Worm (Caenorhabditis elegans) whole organism, early embryonic: ENCODE data around the gene kcnl-4.

Experiments used
- B0310.2 ChIP-seq: sonication (generic microtip); optimal IDR thresholded peaks from 2 replicates; lab custom pipeline; 2016; ENCODE audit warnings: mild to moderate bottlenecking, missing genetic modification characterization, missing compliant biosample characterization
- F13C5.2 ChIP-seq: sonication (generic microtip); optimal IDR thresholded peaks from 2 replicates; lab custom pipeline; 2017; ENCODE audit warnings: mild to moderate bottlenecking, missing genetic modification characterization, inconsistent platforms, missing compliant biosample characterization
- aly-1 ChIP-seq: sonication (generic microtip); optimal IDR thresholded peaks from 2 replicates; lab custom pipeline; 2016; ENCODE audit warnings: missing genetic modification characterization, missing compliant biosample characterization
- ama-1 ChIP-seq: fragments of 150-350 bp; optimal IDR thresholded peaks from 2 replicates; lab custom pipeline; 2014
- ceh-13 ChIP-seq: fragments of 200-800 bp; sonication (Bioruptor generic); optimal IDR thresholded peaks from 2 replicates; lab custom pipeline; 2018; ENCODE audit warnings: mild to moderate bottlenecking, missing genetic modification characterization, missing compliant biosample characterization
- ceh-36 ChIP-seq: sonication (generic microtip); optimal IDR thresholded peaks from 2 replicates; lab custom pipeline; 2016; ENCODE audit warnings: missing genetic modification characterization, inconsistent platforms, missing compliant biosample characterization
- ets-7 ChIP-seq: sonication (generic microtip); optimal IDR thresholded peaks from 2 replicates; lab custom pipeline; 2016; ENCODE audit warnings: missing genotype, missing genetic modification characterization, missing compliant biosample characterization
- flt-1 ChIP-seq: fragments of 200-800 bp; sonication (Bioruptor generic); IDR thresholded peaks from 2 replicates; pipeline ENCODE4 v1.3.6; 2022; ENCODE audit warnings: missing genetic modification characterization, missing compliant biosample characterization
- hmbx-1 ChIP-seq: sonication (generic microtip); optimal IDR thresholded peaks from 2 replicates; lab custom pipeline; 2016; ENCODE audit warnings: mild to moderate bottlenecking, missing genetic modification characterization, missing compliant biosample characterization
- hmg-4 ChIP-seq: fragments of 200-800 bp; sonication (Bioruptor generic); optimal IDR thresholded peaks from 2 replicates; lab custom pipeline; 2018; ENCODE audit warnings: mild to moderate bottlenecking, missing genetic modification characterization, missing compliant biosample characterization
- hnd-1 ChIP-seq: sonication (generic microtip); optimal IDR thresholded peaks from 2 replicates; lab custom pipeline; 2016; ENCODE audit warnings: missing genetic modification characterization, missing compliant biosample characterization
- pes-1 ChIP-seq: fragments of 200-800 bp; sonication (Bioruptor generic); IDR thresholded peaks from 2 replicates; pipeline ENCODE4 v1.3.6; 2022; ENCODE audit warnings: missing genetic modification reagents, missing genetic modification characterization, missing compliant biosample characterization
- scrt-1 ChIP-seq: fragments of 200-800 bp; sonication (Bioruptor generic); IDR thresholded peaks from 2 replicates; pipeline ENCODE4 v1.3.6; 2022; ENCODE audit warnings: missing genetic modification characterization, missing compliant biosample characterization
- sea-1 ChIP-seq: fragments of 200-800 bp; sonication (Bioruptor generic); conservative IDR thresholded peaks from 2 replicates; pipeline ENCODE4 v1.3.6; 2022; ENCODE audit warnings: missing genetic modification characterization, missing compliant biosample characterization
- tbx-11 ChIP-seq: fragments of 200-800 bp; sonication (Bioruptor generic); IDR thresholded peaks from 2 replicates; pipeline ENCODE4 v1.3.6; 2022; ENCODE audit warnings: missing genetic modification characterization, missing compliant biosample characterization
- tbx-37 ChIP-seq: fragments of 200-800 bp; sonication (Bioruptor generic); conservative IDR thresholded peaks from 2 replicates; pipeline ENCODE4 v1.3.6; 2022; ENCODE audit warnings: missing genetic modification reagents, missing genetic modification characterization, missing compliant biosample characterization
- tra-4 ChIP-seq: sonication (generic microtip); optimal IDR thresholded peaks from 2 replicates; lab custom pipeline; 2017; ENCODE audit warnings: missing genetic modification characterization, missing compliant biosample characterization

The kcnl-4 gene

DNA sequence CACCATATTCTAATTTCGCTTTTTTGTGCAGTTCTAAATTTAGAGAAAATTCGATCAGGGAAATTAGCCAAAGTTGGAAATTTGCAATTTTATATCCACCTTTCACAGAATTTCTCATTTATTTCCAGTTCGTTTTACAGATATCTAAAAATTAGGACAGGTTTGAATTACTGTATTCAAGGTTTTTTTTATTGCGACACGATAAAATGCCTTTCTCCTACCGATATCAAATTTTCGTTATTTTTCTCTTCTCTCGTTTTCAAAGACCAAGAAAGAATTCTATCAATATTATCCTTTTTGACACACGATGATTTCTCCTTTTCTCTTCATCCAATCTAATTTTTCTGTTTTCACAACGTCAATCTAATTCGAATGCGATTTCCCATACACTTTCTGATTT is 15.7 kb downstream of the kcnl-4 start, which contains the start of gene C53A5.13:
TSS of gene C53A5.13 (plus strand) at position 301 of the 400 bp plus-strand sequence.
- TF ChIP-seq scrt-1 (no peak), ets-7 (tag; lab: Kevin White, UChicago) (no peak), ceh-13 (GFP tag; lab: Kevin White, UChicago) (no peak), hmbx-1 (no peak), pes-1 (GFP tag; lab: Robert Waterston, UW) (no peak), ceh-36 (tag; lab: Kevin White, UChicago) (no peak), B0310.2 (tag; lab: Kevin White, UChicago) (no peak), aly-1 (tag; lab: Kevin White, UChicago) (no peak), hmg-4 (GFP tag; lab: Kevin White, UChicago) (no peak), F13C5.2 (no peak), ama-1 (lab: Kevin White, UChicago) (no peak)

DNA sequence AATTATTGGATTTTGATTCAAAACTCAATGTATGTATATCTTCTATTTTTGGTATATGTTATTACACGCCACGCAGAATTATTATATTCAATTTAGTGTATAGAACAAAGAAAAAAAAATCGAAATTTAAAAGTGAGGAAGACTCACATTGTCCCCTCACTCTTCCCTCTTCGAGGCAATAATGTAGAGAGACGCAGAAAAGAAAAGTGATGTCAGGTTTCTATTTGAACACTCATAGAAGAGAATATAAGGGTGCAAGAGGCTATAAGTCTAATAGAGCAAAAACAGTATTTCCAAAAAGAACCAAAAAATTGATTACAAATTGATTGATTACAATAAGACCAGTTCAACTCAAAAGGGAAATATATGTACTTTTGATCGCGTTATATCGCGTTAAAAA is 17.6 kb downstream of the kcnl-4 start:
- no peak for TF ChIP-seq hmg-4 (GFP tag; lab: Kevin White, UChicago)
- no peak for TF ChIP-seq tbx-11 (GFP tag; lab: Robert Waterston, UW)
- no peak for TF ChIP-seq tra-4 (tag; lab: Kevin White, UChicago)
- TF ChIP-seq scrt-1, result no peak
- TF ChIP-seq ama-1 (lab: Kevin White, UChicago), result no peak
- TF ChIP-seq tbx-37 (GFP tag; lab: Robert Waterston, UW), result no peak
- no peak for TF ChIP-seq ceh-36 (tag; lab: Kevin White, UChicago)
- TF ChIP-seq ets-7 (tag; lab: Kevin White, UChicago), result no peak
- no peak for TF ChIP-seq hnd-1 (tag; lab: Kevin White, UChicago)
- no peak for TF ChIP-seq flt-1 (GFP tag; lab: Robert Waterston, UW)
- TF ChIP-seq hmbx-1, result no peak
- TF ChIP-seq B0310.2 (tag; lab: Kevin White, UChicago), result no peak
- TF ChIP-seq sea-1 (GFP tag; lab: Robert Waterston, UW), result no peak
- no peak for TF ChIP-seq aly-1 (tag; lab: Kevin White, UChicago)
- TF ChIP-seq F13C5.2, result no peak
- no peak for TF ChIP-seq pes-1 (GFP tag; lab: Robert Waterston, UW)
- TF ChIP-seq ceh-13 (GFP tag; lab: Kevin White, UChicago), result no peak

DNA sequence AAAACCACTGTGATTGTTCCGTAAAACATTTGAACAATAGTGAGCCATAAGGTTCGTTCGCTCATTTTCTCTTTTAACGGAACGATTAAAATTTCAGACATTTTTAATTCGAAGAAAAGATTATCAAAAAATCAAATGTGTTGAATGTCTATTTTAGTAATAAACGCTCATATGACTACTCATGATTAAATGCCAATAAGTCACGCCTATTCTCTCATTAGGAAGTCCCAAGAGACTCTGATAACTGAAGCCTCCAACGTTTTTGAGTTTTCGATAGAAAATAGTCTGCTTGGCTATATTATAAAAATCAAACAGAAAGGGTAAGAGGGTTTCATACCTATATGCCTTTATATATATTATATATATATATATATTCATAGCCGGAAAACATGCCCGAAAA is 25.3 kb downstream of the kcnl-4 start, which contains the start of gene srg-47:
TSS of gene srg-47 (minus strand) at position 101 of the 400 bp plus-strand sequence.
- TF ChIP-seq pes-1 (GFP tag; lab: Robert Waterston, UW) (no peak), flt-1 (GFP tag; lab: Robert Waterston, UW) (no peak), hmbx-1 (no peak), ama-1 (lab: Kevin White, UChicago) (no peak), F13C5.2 (no peak), hnd-1 (tag; lab: Kevin White, UChicago) (no peak), tbx-37 (GFP tag; lab: Robert Waterston, UW) (no peak), aly-1 (tag; lab: Kevin White, UChicago) (no peak), sea-1 (GFP tag; lab: Robert Waterston, UW) (no peak), B0310.2 (tag; lab: Kevin White, UChicago) (no peak), ets-7 (tag; lab: Kevin White, UChicago) (no peak), tra-4 (tag; lab: Kevin White, UChicago) (no peak), hmg-4 (GFP tag; lab: Kevin White, UChicago) (no peak), ceh-13 (GFP tag; lab: Kevin White, UChicago) (no peak), scrt-1 (no peak), ceh-36 (tag; lab: Kevin White, UChicago) (no peak)

DNA sequence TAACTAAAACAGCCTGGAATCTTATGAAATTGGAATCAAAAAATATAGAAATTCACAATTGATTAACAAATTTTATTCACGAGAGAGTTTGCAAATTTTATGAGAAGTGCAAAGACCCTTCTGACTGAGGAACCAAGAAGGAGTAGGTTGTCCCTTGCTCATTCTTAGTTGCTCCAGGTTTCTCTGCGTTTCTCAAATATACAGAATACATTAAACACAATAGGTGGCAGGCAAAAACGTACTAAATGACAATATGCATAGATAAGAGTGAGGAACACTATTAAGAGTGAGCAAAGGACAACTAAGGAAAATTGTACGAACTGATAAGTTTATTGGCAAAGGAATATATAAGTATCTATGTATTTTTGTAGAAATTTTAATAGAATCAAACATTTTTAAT is 27.8 kb downstream of the kcnl-4 start, which contains the start of gene C53A5.9:
TSS of gene C53A5.9 (minus strand) at position 101 of the 400 bp plus-strand sequence.
- TF ChIP-seq ama-1 (lab: Kevin White, UChicago) (no peak), scrt-1 (no peak), hmbx-1 (no peak), sea-1 (GFP tag; lab: Robert Waterston, UW) (no peak), tra-4 (tag; lab: Kevin White, UChicago) (no peak), flt-1 (GFP tag; lab: Robert Waterston, UW) (no peak), ceh-36 (tag; lab: Kevin White, UChicago) (no peak), hnd-1 (tag; lab: Kevin White, UChicago) (no peak), pes-1 (GFP tag; lab: Robert Waterston, UW) (no peak), F13C5.2 (no peak), B0310.2 (tag; lab: Kevin White, UChicago) (no peak), ets-7 (tag; lab: Kevin White, UChicago) (no peak), tbx-11 (GFP tag; lab: Robert Waterston, UW) (no peak), ceh-13 (GFP tag; lab: Kevin White, UChicago) (no peak), aly-1 (tag; lab: Kevin White, UChicago) (no peak), tbx-37 (GFP tag; lab: Robert Waterston, UW) (no peak), hmg-4 (GFP tag; lab: Kevin White, UChicago) (no peak)

DNA sequence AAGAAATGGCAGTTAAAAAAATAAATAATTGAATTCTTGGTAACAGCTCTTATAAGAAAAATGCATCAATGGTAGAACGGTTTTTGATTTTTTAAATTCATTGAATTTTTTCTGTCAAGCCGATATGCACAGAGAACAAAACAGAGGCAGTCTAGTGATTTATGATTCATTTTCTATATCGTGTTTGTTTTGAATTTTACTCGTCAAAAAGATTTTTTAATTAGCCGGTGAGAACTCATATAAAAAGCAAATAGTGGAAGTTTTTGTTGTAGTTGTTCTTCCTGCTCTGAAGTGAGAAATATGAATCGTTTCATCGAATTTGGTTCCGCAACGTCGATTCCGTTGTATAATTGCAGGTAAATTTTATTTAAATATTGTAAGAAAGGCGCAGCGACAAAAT is 28.4 kb downstream of the kcnl-4 start, which contains the start of gene srt-32:
TSS of gene srt-32 (plus strand) at position 301 of the 400 bp plus-strand sequence.
- TF ChIP-seq B0310.2 (tag; lab: Kevin White, UChicago) (no peak), scrt-1 (no peak), pes-1 (GFP tag; lab: Robert Waterston, UW) (no peak), tbx-11 (GFP tag; lab: Robert Waterston, UW) (no peak), hnd-1 (tag; lab: Kevin White, UChicago) (no peak), F13C5.2 (no peak), flt-1 (GFP tag; lab: Robert Waterston, UW) (no peak), ama-1 (lab: Kevin White, UChicago) (no peak), hmg-4 (GFP tag; lab: Kevin White, UChicago) (no peak), sea-1 (GFP tag; lab: Robert Waterston, UW) (no peak), ceh-36 (tag; lab: Kevin White, UChicago) (no peak), hmbx-1 (no peak), tbx-37 (GFP tag; lab: Robert Waterston, UW) (no peak)

DNA sequence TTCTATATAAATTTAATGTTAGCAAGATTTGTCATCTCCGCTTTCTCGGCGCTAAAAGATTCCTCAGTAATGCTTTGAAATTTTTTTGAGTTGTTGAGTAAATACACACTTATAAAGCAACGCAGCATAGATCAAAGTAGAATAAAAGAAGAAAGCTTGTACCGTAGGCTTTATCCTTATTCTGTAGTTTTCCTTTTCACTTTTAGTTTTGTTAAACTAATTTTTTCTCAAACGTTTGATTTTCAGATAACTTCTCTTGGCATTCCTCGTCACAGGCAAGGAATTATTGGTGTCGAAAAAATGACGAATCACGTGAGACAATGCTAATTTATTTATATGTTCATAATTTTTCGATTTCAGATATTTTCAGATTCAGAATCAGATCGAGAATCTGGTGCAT is 31.7 kb downstream of the kcnl-4 start, which contains the start of gene C53A5.11:
TSS of gene C53A5.11 (plus strand) at position 301 of the 400 bp plus-strand sequence.
- TF ChIP-seq aly-1 (tag; lab: Kevin White, UChicago) (no peak), ceh-36 (tag; lab: Kevin White, UChicago) (no peak), F13C5.2 (no peak), hnd-1 (tag; lab: Kevin White, UChicago) (no peak), tra-4 (tag; lab: Kevin White, UChicago) (no peak), ceh-13 (GFP tag; lab: Kevin White, UChicago) (no peak), pes-1 (GFP tag; lab: Robert Waterston, UW) (no peak), sea-1 (GFP tag; lab: Robert Waterston, UW) (no peak), tbx-11 (GFP tag; lab: Robert Waterston, UW) (no peak), ets-7 (tag; lab: Kevin White, UChicago) (no peak), tbx-37 (GFP tag; lab: Robert Waterston, UW) (no peak), ama-1 (lab: Kevin White, UChicago) (no peak), scrt-1 (no peak), flt-1 (GFP tag; lab: Robert Waterston, UW) (no peak), hmbx-1 (no peak)
